Fruit fly (Drosophila melanogaster) whole organism, embryonic: Measurements from ENCODE around the gene Hexo1.

Source experiments
- Adf1 ChIP-seq: fragments of 200-800 bp; sonication (Bioruptor generic); IDR thresholded peaks from 2 replicates; pipeline ENCODE4 v1.3.6; 2022; ENCODE audit warnings: missing biosample characterization, missing genetic modification characterization
- B-H2 ChIP-seq: fragments of 200-800 bp; sonication (Bioruptor generic); optimal IDR thresholded peaks from 2 replicates; lab custom pipeline; 2018; ENCODE audit warnings: missing biosample characterization, mild to moderate bottlenecking, missing genetic modification characterization
- Bgb ChIP-seq: fragments of 200-800 bp; sonication (Bioruptor generic); IDR thresholded peaks from 2 replicates; pipeline ENCODE4 v1.3.6; 2022; ENCODE audit warnings: missing biosample characterization, missing genetic modification characterization; ENCODE audit not compliant: partially characterized antibody
- Bteb2 ChIP-seq: fragments of 200-800 bp; sonication (Bioruptor generic); optimal IDR thresholded peaks from 2 replicates; lab custom pipeline; 2016; ENCODE audit warnings: missing biosample characterization, missing genetic modification characterization
- CG10462 ChIP-seq: fragments of 200-800 bp; sonication (Bioruptor generic); optimal IDR thresholded peaks from 2 replicates; lab custom pipeline; 2016; ENCODE audit warnings: missing biosample characterization, missing genetic modification characterization
- CG14014 ChIP-seq: fragments of 200-800 bp; sonication (Bioruptor generic); IDR thresholded peaks from 2 replicates; pipeline ENCODE4 v1.3.6; 2022; ENCODE audit warnings: missing biosample characterization, missing genetic modification characterization
- CG18011 ChIP-seq: fragments of 200-800 bp; sonication (Bioruptor generic); optimal IDR thresholded peaks from 2 replicates; lab custom pipeline; 2017; ENCODE audit warnings: missing biosample characterization, missing genetic modification characterization, mild to moderate bottlenecking, moderate library complexity, missing genotype
- CG2120 ChIP-seq: fragments of 200-800 bp; sonication (Bioruptor generic); optimal IDR thresholded peaks from 3 replicates; lab custom pipeline; 2016; ENCODE audit warnings: missing biosample characterization, missing genetic modification characterization
- CG2712 ChIP-seq: fragments of 200-800 bp; optimal IDR thresholded peaks from 3 replicates; lab custom pipeline; 2019; ENCODE audit warnings: missing biosample characterization, mild to moderate bottlenecking, missing genetic modification characterization, moderate library complexity
- CG31388 ChIP-seq: fragments of 200-800 bp; sonication (Bioruptor generic); optimal IDR thresholded peaks from 2 replicates; lab custom pipeline; 2016; ENCODE audit warnings: missing biosample characterization, missing genetic modification characterization
- CG32772 ChIP-seq: fragments of 200-800 bp; sonication (Bioruptor generic); IDR thresholded peaks from 2 replicates; pipeline ENCODE4 v1.3.6; 2022; ENCODE audit warnings: missing biosample characterization, missing genetic modification characterization
- CG34224 ChIP-seq: fragments of 200-800 bp; sonication (Bioruptor generic); IDR thresholded peaks from 3 replicates; pipeline ENCODE4 v1.3.6; 2022; ENCODE audit warnings: missing biosample characterization, missing genetic modification characterization; ENCODE audit not compliant: partially characterized antibody
- CG3847 ChIP-seq: fragments of 200-800 bp; sonication (Bioruptor generic); IDR thresholded peaks from 2 replicates; pipeline ENCODE4 v1.3.6; 2022; ENCODE audit warnings: missing biosample characterization, missing genetic modification characterization
- CG6654 ChIP-seq: fragments of 200-800 bp; sonication (Bioruptor generic); optimal IDR thresholded peaks from 2 replicates; lab custom pipeline; 2017; ENCODE audit warnings: missing biosample characterization, mild to moderate bottlenecking, missing genetic modification characterization
- CG6854 ChIP-seq: fragments of 200-800 bp; sonication (Bioruptor generic); optimal IDR thresholded peaks from 3 replicates; lab custom pipeline; 2017; ENCODE audit warnings: missing biosample characterization, mild to moderate bottlenecking, missing genetic modification characterization
- CG7963 ChIP-seq: fragments of 200-800 bp; sonication (Bioruptor generic); IDR thresholded peaks from 3 replicates; pipeline ENCODE4 v1.3.6; 2022; ENCODE audit warnings: missing biosample characterization, missing genetic modification characterization; ENCODE audit not compliant: partially characterized antibody
- CG8944 ChIP-seq: fragments of 200-800 bp; sonication (Bioruptor generic); optimal IDR thresholded peaks from 3 replicates; lab custom pipeline; 2016; ENCODE audit warnings: missing biosample characterization, missing genetic modification characterization
- Dad ChIP-seq: fragments of 200-800 bp; sonication (Bioruptor generic); optimal IDR thresholded peaks from 3 replicates; lab custom pipeline; 2016; ENCODE audit warnings: missing biosample characterization, missing genetic modification characterization
- Dip3 ChIP-seq: fragments of 200-800 bp; sonication (Bioruptor generic); optimal IDR thresholded peaks from 3 replicates; lab custom pipeline; 2016; ENCODE audit warnings: missing biosample characterization, missing genetic modification characterization
- Dll ChIP-seq: fragments of 200-800 bp; sonication (Bioruptor generic); IDR thresholded peaks from 4 replicates; pipeline ENCODE4 v1.3.6; 2022; ENCODE audit warnings: missing biosample characterization, missing genetic modification characterization; ENCODE audit not compliant: partially characterized antibody
- E2f1 ChIP-seq: fragments of 200-800 bp; sonication (Bioruptor generic); IDR thresholded peaks from 2 replicates; pipeline ENCODE4 v1.3.6; 2022; ENCODE audit warnings: missing biosample characterization, missing genetic modification characterization
- E2f2 ChIP-seq: fragments of 200-800 bp; sonication (Bioruptor generic); IDR thresholded peaks from 2 replicates; pipeline ENCODE4 v1.3.6; 2022; ENCODE audit warnings: missing biosample characterization, missing genetic modification characterization
- HLH3B ChIP-seq: fragments of 200-800 bp; sonication (Bioruptor generic); IDR thresholded peaks from 2 replicates; pipeline ENCODE4 v1.3.6; 2022; ENCODE audit warnings: missing biosample characterization, missing genetic modification characterization
- HLH54F ChIP-seq: fragments of 200-800 bp; sonication (Bioruptor generic); optimal IDR thresholded peaks from 3 replicates; lab custom pipeline; 2016; ENCODE audit warnings: missing biosample characterization, missing genetic modification characterization
- HLHmδ ChIP-seq: fragments of 200-800 bp; sonication (Bioruptor generic); optimal IDR thresholded peaks from 2 replicates; lab custom pipeline; 2018; ENCODE audit warnings: missing biosample characterization, mild to moderate bottlenecking, missing genetic modification characterization, moderate library complexity
- HmgD ChIP-seq: fragments of 200-800 bp; sonication (Bioruptor generic); optimal IDR thresholded peaks from 3 replicates; lab custom pipeline; 2016; ENCODE audit warnings: missing biosample characterization, missing genetic modification characterization
- Hr51 ChIP-seq, 2 experiments: fragments of 200-800 bp; sonication (Bioruptor generic); optimal IDR thresholded peaks; 2 replicates in 1 of 2; 3 replicates in 1 of 2; lab custom pipeline; 2016 to 2018; ENCODE audit warnings: missing biosample characterization in 2 of 2, missing genetic modification characterization in 2 of 2, mild to moderate bottlenecking in 1 of 2, moderate library complexity in 1 of 2
- Hsf ChIP-seq: fragments of 200-800 bp; sonication (Bioruptor generic); optimal IDR thresholded peaks from 3 replicates; lab custom pipeline; 2016; ENCODE audit warnings: missing biosample characterization, missing genetic modification characterization
- Lim3 ChIP-seq: fragments of 200-800 bp; sonication (Bioruptor generic); IDR thresholded peaks from 2 replicates; pipeline ENCODE4 v1.3.6; 2022; ENCODE audit warnings: missing biosample characterization, missing genetic modification characterization
- MTF-1 ChIP-seq: fragments of 200-800 bp; sonication (Bioruptor generic); optimal IDR thresholded peaks from 2 replicates; lab custom pipeline; 2018; ENCODE audit warnings: missing biosample characterization, mild to moderate bottlenecking, missing genetic modification characterization, borderline replicate concordance
- Taf1 ChIP-seq: fragments of 200-800 bp; sonication (Bioruptor generic); IDR thresholded peaks from 2 replicates; pipeline ENCODE4 v1.3.6; 2022; ENCODE audit warnings: missing biosample characterization, missing genetic modification characterization
- Trl ChIP-seq, 3 experiments: fragments of >200 bp in 2 of 3; fragments of 200-800 bp in 1 of 3; sonication (Bioruptor generic) in 1 of 3; optimal IDR thresholded peaks; 2 replicates in 1 of 3; 3 replicates in 2 of 3; lab custom pipeline; 2016 to 2017; ENCODE audit warnings: missing biosample characterization in 1 of 3, missing genetic modification characterization in 1 of 3
- al ChIP-seq: fragments of 200-800 bp; sonication (Bioruptor generic); IDR thresholded peaks from 2 replicates; pipeline ENCODE4 v1.3.6; 2022; ENCODE audit warnings: missing biosample characterization, missing genetic modification characterization
- ap ChIP-seq: fragments of 200-800 bp; sonication (Bioruptor generic); IDR thresholded peaks from 2 replicates; pipeline ENCODE4 v1.3.6; 2022; ENCODE audit warnings: missing biosample characterization, missing genetic modification characterization
- bbx ChIP-seq: fragments of 200-800 bp; sonication (Bioruptor generic); IDR thresholded peaks from 2 replicates; pipeline ENCODE4 v1.3.6; 2022; ENCODE audit warnings: missing biosample characterization, missing genetic modification characterization; ENCODE audit not compliant: partially characterized antibody
- bsh ChIP-seq, 2 experiments: fragments of 200-800 bp; sonication (Bioruptor generic); optimal IDR thresholded peaks; 2 replicates each; lab custom pipeline; 2017 to 2018; ENCODE audit warnings: mild to moderate bottlenecking in 2 of 2, missing biosample characterization in 2 of 2, missing genetic modification characterization in 2 of 2, moderate library complexity in 1 of 2
- caup ChIP-seq: fragments of 200-800 bp; sonication (Bioruptor generic); optimal IDR thresholded peaks from 3 replicates; lab custom pipeline; 2017; ENCODE audit warnings: missing biosample characterization, mild to moderate bottlenecking, missing genetic modification characterization, moderate library complexity; ENCODE audit not compliant: severe bottlenecking
- cg ChIP-seq: fragments of 200-800 bp; sonication (Bioruptor generic); optimal IDR thresholded peaks from 3 replicates; lab custom pipeline; 2019; ENCODE audit warnings: missing biosample characterization, mild to moderate bottlenecking, missing genetic modification characterization, moderate library complexity
- croc ChIP-seq: fragments of 200-800 bp; sonication (Bioruptor generic); conservative IDR thresholded peaks from 3 replicates; pipeline ENCODE4 v1.3.6; 2022; ENCODE audit warnings: missing biosample characterization, missing genetic modification characterization
- dmrt11E ChIP-seq: fragments of 200-800 bp; sonication (Bioruptor generic); optimal IDR thresholded peaks from 3 replicates; lab custom pipeline; 2018; ENCODE audit warnings: missing biosample characterization, mild to moderate bottlenecking, missing genetic modification characterization, moderate library complexity
- knrl ChIP-seq: fragments of 200-800 bp; sonication (Bioruptor generic); IDR thresholded peaks from 3 replicates; pipeline ENCODE4 v1.3.6; 2022; ENCODE audit warnings: missing biosample characterization, missing genetic modification characterization; ENCODE audit not compliant: partially characterized antibody
- mam ChIP-seq: fragments of 200-800 bp; sonication (Bioruptor generic); optimal IDR thresholded peaks from 3 replicates; lab custom pipeline; 2016; ENCODE audit warnings: missing biosample characterization, missing genetic modification characterization
- ranshi ChIP-seq: fragments of 200-800 bp; sonication (Bioruptor generic); IDR thresholded peaks from 2 replicates; pipeline ENCODE4 v1.3.6; 2022; ENCODE audit warnings: missing biosample characterization, missing genetic modification characterization
- salm ChIP-seq: fragments of 200-800 bp; sonication (Bioruptor generic); optimal IDR thresholded peaks from 2 replicates; lab custom pipeline; 2018; ENCODE audit warnings: missing biosample characterization, mild to moderate bottlenecking, missing genetic modification characterization
- sug ChIP-seq: fragments of 200-800 bp; optimal IDR thresholded peaks from 2 replicates; lab custom pipeline; 2019; ENCODE audit warnings: missing biosample characterization, mild to moderate bottlenecking, missing genetic modification characterization, moderate library complexity
- tap ChIP-seq: fragments of 200-800 bp; optimal IDR thresholded peaks from 3 replicates; lab custom pipeline; 2019; ENCODE audit warnings: missing biosample characterization, mild to moderate bottlenecking, missing genetic modification characterization, moderate library complexity
- tgo ChIP-seq: fragments of 200-800 bp; sonication (Bioruptor generic); IDR thresholded peaks from 3 replicates; pipeline ENCODE4 v1.3.6; 2022; ENCODE audit warnings: missing biosample characterization, missing genetic modification characterization
- tll ChIP-seq, 2 experiments: fragments of 200-800 bp in 1 of 2; fragments of >200 bp in 1 of 2; sonication (Bioruptor generic) in 1 of 2; optimal IDR thresholded peaks; 2 replicates each; lab custom pipeline; 2017 to 2019; ENCODE audit warnings: missing biosample characterization in 2 of 2, missing genetic modification characterization in 2 of 2, mild to moderate bottlenecking in 1 of 2, moderate library complexity in 1 of 2
- tx ChIP-seq: fragments of 200-800 bp; sonication (Bioruptor generic); optimal IDR thresholded peaks from 2 replicates; lab custom pipeline; 2016; ENCODE audit warnings: missing biosample characterization, missing genetic modification characterization
- yki ChIP-seq: fragments of >200 bp; optimal IDR thresholded peaks from 3 replicates; lab custom pipeline; 2018

The Hexo1 gene

DNA sequence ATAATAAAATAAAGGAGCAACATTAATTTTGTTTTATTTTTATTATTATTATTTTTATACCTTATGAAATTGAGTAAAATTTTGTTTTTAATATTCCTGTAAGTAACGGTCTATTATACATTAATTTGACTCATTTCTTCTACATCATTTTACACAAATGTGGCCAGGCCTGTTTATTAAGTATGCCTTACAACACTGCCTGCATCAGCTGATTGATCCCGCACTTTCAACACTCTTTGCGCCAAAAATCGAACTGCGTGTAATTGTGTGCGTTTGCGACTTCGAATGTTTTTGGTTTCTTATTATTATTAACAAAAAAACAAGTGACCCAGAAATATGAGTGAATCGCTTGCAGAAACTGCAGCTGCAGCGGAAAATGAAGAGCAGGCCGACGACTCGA, 24.9 kb downstream of the Hexo1 start, which contains the start of gene Claspin (continued):
- peak in 1 of 2 experiments; percentile 16 for TF ChIP-seq bsh (GFP tag; optimal IDR thresholded peaks at IDR 0.05; lab: Kevin White, UChicago)
- TF ChIP-seq Dad (GFP tag; lab: Kevin White, UChicago): no peak
- no peak for TF ChIP-seq CG31388 (GFP tag; lab: Kevin White, UChicago)
- TF ChIP-seq CG7963 (GFP tag; lab: Robert Waterston, UW): 0 out of 3 replicates have a peak, but pooled peaks have one; percentile 8
- TF ChIP-seq CG34224 (GFP tag; lab: Robert Waterston, UW): peak; percentile 47; the same call in 1 of the 3 replicates
- TF ChIP-seq salm: no peak
- peak in 1 of 2 experiments; percentile 29 for TF ChIP-seq Hr51 (GFP tag; optimal IDR thresholded peaks at IDR 0.05; lab: Kevin White, UChicago)
- TF ChIP-seq caup: peak; percentile 58
- TF ChIP-seq MTF-1 (GFP tag; lab: Kevin White, UChicago): no peak
- peak; percentile 29; the same call in 1 of the 3 replicates for TF ChIP-seq knrl (GFP tag; lab: Robert Waterston, UW)
- no peak for TF ChIP-seq Dll (GFP tag; lab: Robert Waterston, UW)
- TF ChIP-seq ranshi (GFP tag; lab: Robert Waterston, UW): 0 out of 2 replicates have a peak, but pooled peaks have one; percentile 11
- no peak for TF ChIP-seq ap (GFP tag; lab: Robert Waterston, UW)
- peak; percentile 10 for TF ChIP-seq dmrt11E (tag; lab: Kevin White, UChicago)
- no peak; the same call in 1 of the 2 replicates for TF ChIP-seq CG14014 (GFP tag; lab: Robert Waterston, UW)
- TF ChIP-seq mam: peak; percentile 60
- TF ChIP-seq E2f1 (GFP tag; lab: Robert Waterston, UW): peak; percentile 66; the same call in 1 of the 2 replicates
- peak; percentile 53 for TF ChIP-seq HLH54F (GFP tag; lab: Kevin White, UChicago)
- peak; percentile 61 for TF ChIP-seq bbx (GFP tag; lab: Robert Waterston, UW)
- TF ChIP-seq Dip3 (GFP tag; lab: Kevin White, UChicago): peak; percentile 58
- TF ChIP-seq croc (GFP tag; lab: Robert Waterston, UW): no peak
- TF ChIP-seq tx (GFP tag; lab: Kevin White, UChicago): peak; percentile 30
- peak; percentile 86 for TF ChIP-seq CG3847 (GFP tag; lab: Robert Waterston, UW)
- TF ChIP-seq CG8944: peak; percentile 18
- TF ChIP-seq Hsf (GFP tag; lab: Kevin White, UChicago): peak; percentile 44
- no peak for TF ChIP-seq CG6654 (GFP tag; lab: Kevin White, UChicago)
- no peak for TF ChIP-seq tgo (GFP tag; lab: Robert Waterston, UW)
- peak; percentile 58 for TF ChIP-seq HmgD
- TF ChIP-seq Bgb: peak; percentile 65
- TF ChIP-seq CG6854: no peak
- TF ChIP-seq cg: peak; percentile 68
- no peak for TF ChIP-seq Trl (optimal IDR thresholded peaks at IDR 0.05; lab: Kevin White, UChicago)
- peak; percentile 24 for TF ChIP-seq Trl (GFP tag; optimal IDR thresholded peaks at IDR 0.05; lab: Kevin White, UChicago)
- peak; percentile 75 for TF ChIP-seq CG2120 (GFP tag; lab: Kevin White, UChicago)
- no peak for TF ChIP-seq HLHmδ (GFP tag; lab: Kevin White, UChicago)
- no peak for TF ChIP-seq Lim3
- TF ChIP-seq yki: no peak
- TF ChIP-seq tap (tag; lab: Kevin White, UChicago): no peak
- TF ChIP-seq Adf1 (GFP tag; lab: Robert Waterston, UW): no peak
- peak; percentile 26 for TF ChIP-seq Bteb2 (GFP tag; lab: Kevin White, UChicago)
- peak; percentile 47 for TF ChIP-seq CG10462 (GFP tag; lab: Kevin White, UChicago)
- TF ChIP-seq CG2712 (tag; lab: Kevin White, UChicago): peak; percentile 45
- TF ChIP-seq CG18011 (GFP tag; lab: Kevin White, UChicago): no peak
- TF ChIP-seq tll (GFP tag; optimal IDR thresholded peaks at IDR 0.05; lab: Kevin White, UChicago): no peak
- TF ChIP-seq E2f2 (GFP tag; lab: Robert Waterston, UW): peak; percentile 98
- peak; percentile 65 for TF ChIP-seq B-H2 (GFP tag; lab: Kevin White, UChicago)
- TF ChIP-seq HLH3B: no peak
- no peak for TF ChIP-seq al
- TF ChIP-seq CG32772: no peak
- TF ChIP-seq sug (tag; lab: Kevin White, UChicago): peak; percentile 57
- TF ChIP-seq Taf1 (GFP tag; lab: Robert Waterston, UW): no peak
